Fruit fly (Drosophila melanogaster): ENCODE measurements around the gene Wdr37.

Gene Wdr37

dm6 chr3R:18438827-18439717, 36.6 kb upstream of the Wdr37 start (continued):
- TF ChIP-seq ftz-f1 (GFP tag; optimal IDR thresholded peaks at IDR 0.05) (peak; percentile 94), sim (GFP tag; IDR thresholded peaks at IDR 0.05) (no peak), Fer2 (tag; optimal IDR thresholded peaks at IDR 0.05) (peak; percentile 54), twi (tag; optimal IDR thresholded peaks at IDR 0.05) (no peak), Meics (GFP tag; optimal IDR thresholded peaks at IDR 0.05) (peak; percentile 79), CG7745 (tag; optimal IDR thresholded peaks at IDR 0.05) (no peak), CG9437 (GFP tag; optimal IDR thresholded peaks at IDR 0.05) (peak; percentile 39), CG31224 (GFP tag; IDR thresholded peaks at IDR 0.05) (peak; percentile 42; the same call in 1 of the 2 replicates), al (GFP tag; IDR thresholded peaks at IDR 0.05) (peak; percentile 32; the same call in 1 of the 2 replicates), Aef1 (GFP tag; IDR thresholded peaks at IDR 0.05) (0 out of 3 replicates have a peak, but pooled peaks have one; percentile 13), Ptx1 (GFP tag; IDR thresholded peaks at IDR 0.05) (no peak; the same call in 1 of the 2 replicates), CG3163 (GFP tag; optimal IDR thresholded peaks at IDR 0.05) (peak; percentile 47), crc (GFP tag; optimal IDR thresholded peaks at IDR 0.05) (peak; percentile 20), hkb (optimal IDR thresholded peaks at IDR 0.05) (no peak), hkb (GFP tag; IDR thresholded peaks at IDR 0.05) (peak; percentile 60), eyg (GFP tag; optimal IDR thresholded peaks at IDR 0.05) (peak; percentile 61), Drgx (GFP tag; IDR thresholded peaks at IDR 0.05) (peak; percentile 18; the same call in 1 of the 2 replicates), CG7963 (GFP tag; IDR thresholded peaks at IDR 0.05; ENCODE audit: partially characterized antibody) (no peak), zen (tag; optimal IDR thresholded peaks at IDR 0.05) (peak; percentile 2), Blimp-1 (GFP tag; optimal IDR thresholded peaks at IDR 0.05) (peak; percentile 45), Rfx (GFP tag; IDR thresholded peaks at IDR 0.05) (peak; percentile 61), kni (GFP tag; optimal IDR thresholded peaks at IDR 0.05) (peak; percentile 62), Elba2 (GFP tag; optimal IDR thresholded peaks at IDR 0.05) (no peak), CG11723 (GFP tag; optimal IDR thresholded peaks at IDR 0.05) (peak; percentile 44), wdn (GFP tag; IDR thresholded peaks at IDR 0.05) (0 out of 2 replicates have a peak, but pooled peaks have one; percentile 7), Trl (optimal IDR thresholded peaks at IDR 0.05) (no peak), Trl (GFP tag; optimal IDR thresholded peaks at IDR 0.05) (peak; percentile 57), CG3726 (GFP tag; IDR thresholded peaks at IDR 0.05) (no peak), nmo (GFP tag; optimal IDR thresholded peaks at IDR 0.05) (peak; percentile 37), CG12391 (tag; optimal IDR thresholded peaks at IDR 0.05) (peak; percentile 52), grn (GFP tag; optimal IDR thresholded peaks at IDR 0.05) (peak; percentile 15), CG14860 (GFP tag; IDR thresholded peaks at IDR 0.05; ENCODE audit: partially characterized antibody) (no peak), CG6813 (GFP tag; optimal IDR thresholded peaks at IDR 0.05) (peak; percentile 64), Sox102F (GFP tag; optimal IDR thresholded peaks at IDR 0.05) (peak; percentile 33), CG4617 (GFP tag; optimal IDR thresholded peaks at IDR 0.05; ENCODE audit: borderline replicate concordance) (no peak), psq (GFP tag; optimal IDR thresholded peaks at IDR 0.05) (peak; percentile 38), en (GFP tag; optimal IDR thresholded peaks at IDR 0.05) (peak; percentile 31), Sry-β (GFP tag; optimal IDR thresholded peaks at IDR 0.05) (no peak), NC2α (GFP tag; optimal IDR thresholded peaks at IDR 0.05) (peak; percentile 44), CG16863 (GFP tag; optimal IDR thresholded peaks at IDR 0.05) (peak; percentile 24), klu (GFP tag; IDR thresholded peaks at IDR 0.05) (0 out of 2 replicates have a peak, but pooled peaks have one; percentile 13), sr (GFP tag; IDR thresholded peaks at IDR 0.05) (peak; percentile 79), CG10209 (GFP tag; optimal IDR thresholded peaks at IDR 0.05) (peak; percentile 45), run (tag; optimal IDR thresholded peaks at IDR 0.05) (no peak), CG3281 (GFP tag; optimal IDR thresholded peaks at IDR 0.05) (peak; percentile 78), abd-A (tag; optimal IDR thresholded peaks at IDR 0.05) (peak; percentile 30), sd (tag; optimal IDR thresholded peaks at IDR 0.05) (peak; percentile 77), sob (GFP tag; IDR thresholded peaks at IDR 0.05) (peak; percentile 64), CG12236 (GFP tag; optimal IDR thresholded peaks at IDR 0.05) (peak; percentile 37)
